Fruit fly (Drosophila melanogaster) whole organism, embryonic: ENCODE measurements around the gene Rchy1.

ENCODE experiments used
- Ada2b ChIP-seq: fragments of 200-800 bp; sonication (Bioruptor generic); IDR thresholded peaks from 2 replicates; pipeline ENCODE4 v1.3.6; 2022; ENCODE audit warnings: missing biosample characterization, missing genetic modification characterization
- Awh ChIP-seq: fragments of 200-800 bp; sonication (Bioruptor generic); IDR thresholded peaks from 2 replicates; pipeline ENCODE4, ENCODE4 v1.3.6; 2022; ENCODE audit warnings: missing biosample characterization, missing genetic modification characterization
- B-H1 ChIP-seq: fragments of 200-800 bp; sonication (Bioruptor generic); IDR thresholded peaks from 3 replicates; pipeline ENCODE4 v1.3.6; 2022; ENCODE audit warnings: missing biosample characterization, missing genetic modification characterization
- B-H2 ChIP-seq: fragments of 200-800 bp; sonication (Bioruptor generic); optimal IDR thresholded peaks from 2 replicates; lab custom pipeline; 2018; ENCODE audit warnings: missing biosample characterization, mild to moderate bottlenecking, missing genetic modification characterization
- CG10431 ChIP-seq: fragments of 200-800 bp; sonication (Bioruptor generic); optimal IDR thresholded peaks from 3 replicates; lab custom pipeline; 2018; ENCODE audit warnings: missing biosample characterization, mild to moderate bottlenecking, missing genetic modification characterization
- CG11093 ChIP-seq: fragments of 200-800 bp; sonication (Bioruptor generic); IDR thresholded peaks from 3 replicates; pipeline ENCODE4 v1.3.6; 2022; ENCODE audit warnings: missing biosample characterization, missing genetic modification characterization
- CG11456 ChIP-seq: fragments of 200-800 bp; sonication (Bioruptor generic); IDR thresholded peaks from 3 replicates; pipeline ENCODE4 v1.3.6; 2022; ENCODE audit warnings: missing biosample characterization, missing genetic modification characterization
- CG15479 ChIP-seq: fragments of 200-800 bp; sonication (Bioruptor generic); optimal IDR thresholded peaks from 3 replicates; lab custom pipeline; 2019; ENCODE audit warnings: missing biosample characterization, mild to moderate bottlenecking, missing genetic modification characterization, moderate library complexity
- CG17328 ChIP-seq: fragments of 200-800 bp; sonication (Bioruptor generic); IDR thresholded peaks from 2 replicates; pipeline ENCODE4 v1.3.6; 2022; ENCODE audit warnings: missing biosample characterization, missing genetic modification characterization
- CG17568 ChIP-seq: fragments of 200-800 bp; sonication (Bioruptor generic); optimal IDR thresholded peaks from 2 replicates; lab custom pipeline; 2018; ENCODE audit warnings: missing biosample characterization, mild to moderate bottlenecking, missing genetic modification characterization, moderate library complexity
- CG2889 ChIP-seq: fragments of 200-800 bp; sonication (Bioruptor generic); IDR thresholded peaks from 3 replicates; pipeline ENCODE4 v1.3.6; 2022; ENCODE audit warnings: missing biosample characterization, missing genetic modification characterization
- CG34224 ChIP-seq: fragments of 200-800 bp; sonication (Bioruptor generic); IDR thresholded peaks from 3 replicates; pipeline ENCODE4 v1.3.6; 2022; ENCODE audit warnings: missing biosample characterization, missing genetic modification characterization; ENCODE audit not compliant: partially characterized antibody
- CG34422 ChIP-seq: fragments of 200-800 bp; sonication (Bioruptor generic); IDR thresholded peaks from 3 replicates; pipeline ENCODE4 v1.3.6; 2022; ENCODE audit warnings: missing biosample characterization, missing genetic modification characterization
- CG6272 ChIP-seq: fragments of 200-800 bp; sonication (Bioruptor generic); IDR thresholded peaks from 2 replicates; pipeline ENCODE4 v1.3.6; 2022; ENCODE audit warnings: missing biosample characterization, missing genetic modification characterization
- CG8089 ChIP-seq: fragments of 200-800 bp; sonication (Bioruptor generic); optimal IDR thresholded peaks from 3 replicates; lab custom pipeline; 2016; ENCODE audit warnings: missing biosample characterization, missing genetic modification characterization
- CG8478 ChIP-seq: fragments of >200 bp; optimal IDR thresholded peaks from 2 replicates; lab custom pipeline; 2018
- CG8924 ChIP-seq: fragments of 200-800 bp; optimal IDR thresholded peaks from 3 replicates; lab custom pipeline; 2019; ENCODE audit warnings: missing biosample characterization, mild to moderate bottlenecking, missing genetic modification characterization, moderate library complexity
- CG9609 ChIP-seq: fragments of 200-800 bp; sonication (Bioruptor generic); optimal IDR thresholded peaks from 3 replicates; lab custom pipeline; 2016; ENCODE audit warnings: missing biosample characterization, missing genetic modification characterization
- CTCF ChIP-seq: fragments of 200-800 bp; sonication (Bioruptor generic); optimal IDR thresholded peaks from 2 replicates; lab custom pipeline; 2017; ENCODE audit warnings: missing biosample characterization, mild to moderate bottlenecking, missing genetic modification characterization, moderate library complexity
- D19A ChIP-seq: fragments of 200-800 bp; optimal IDR thresholded peaks from 3 replicates; lab custom pipeline; 2019; ENCODE audit warnings: missing biosample characterization, mild to moderate bottlenecking, missing genetic modification characterization, moderate library complexity
- Drgx ChIP-seq: fragments of 200-800 bp; sonication (Bioruptor generic); IDR thresholded peaks from 2 replicates; pipeline ENCODE4 v1.3.6; 2022; ENCODE audit warnings: missing biosample characterization, missing genetic modification characterization
- Ets65A ChIP-seq: fragments of 200-800 bp; sonication (Bioruptor generic); peaks from one replicate; lab custom pipeline; 2016; ENCODE audit warnings: missing biosample characterization, missing genetic modification characterization
- Hr39 ChIP-seq: fragments of >200 bp; optimal IDR thresholded peaks from 2 replicates; lab custom pipeline; 2017
- Lhr ChIP-seq: fragments of 200-800 bp; sonication (Bioruptor generic); optimal IDR thresholded peaks from 3 replicates; lab custom pipeline; 2017; ENCODE audit warnings: mild to moderate bottlenecking, missing biosample characterization, missing genetic modification reagents, missing genetic modification characterization
- Med ChIP-seq: fragments of 200-800 bp; sonication (Bioruptor generic); peaks from one replicate; lab custom pipeline; 2016; ENCODE audit warnings: missing biosample characterization, missing genetic modification characterization, mild to moderate bottlenecking, inconsistent platforms, moderate library complexity
- Vsx1 ChIP-seq: fragments of 200-800 bp; sonication (Bioruptor generic); optimal IDR thresholded peaks from 2 replicates; lab custom pipeline; 2017; ENCODE audit warnings: missing biosample characterization, mild to moderate bottlenecking, missing genetic modification characterization, missing genetic modification reagents
- ara ChIP-seq: fragments of 200-800 bp; sonication (Bioruptor generic); IDR thresholded peaks from 2 replicates; pipeline ENCODE4 v1.3.6; 2022; ENCODE audit warnings: missing biosample characterization, missing genetic modification characterization
- chif ChIP-seq, 2 experiments: fragments of 200-800 bp; sonication (Bioruptor generic); optimal IDR thresholded peaks; 3 replicates each; lab custom pipeline; 2016; ENCODE audit warnings: missing biosample characterization in 2 of 2, missing genetic modification characterization in 2 of 2
- ci ChIP-seq: fragments of 200-800 bp; sonication (Bioruptor generic); IDR thresholded peaks from 3 replicates; pipeline ENCODE4 v1.3.6; 2022; ENCODE audit warnings: missing biosample characterization, missing genetic modification characterization
- dm ChIP-seq: fragments of 200-800 bp; sonication (Bioruptor generic); optimal IDR thresholded peaks from 3 replicates; lab custom pipeline; 2016; ENCODE audit warnings: missing biosample characterization, missing genetic modification characterization
- dmrt99B ChIP-seq: fragments of 200-800 bp; sonication (Bioruptor generic); optimal IDR thresholded peaks from 2 replicates; lab custom pipeline; 2018; ENCODE audit warnings: missing biosample characterization, mild to moderate bottlenecking, missing genetic modification characterization, moderate library complexity
- grn ChIP-seq: fragments of 200-800 bp; sonication (Bioruptor generic); optimal IDR thresholded peaks from 3 replicates; lab custom pipeline; 2017; ENCODE audit warnings: missing biosample characterization, missing genetic modification characterization
- gro ChIP-seq: fragments of 200-800 bp; sonication (Bioruptor generic); optimal IDR thresholded peaks from 2 replicates; lab custom pipeline; 2016; ENCODE audit warnings: missing biosample characterization, missing genetic modification characterization
- jing ChIP-seq: fragments of 200-800 bp; sonication (Bioruptor generic); optimal IDR thresholded peaks from 2 replicates; lab custom pipeline; 2018; ENCODE audit warnings: missing biosample characterization, mild to moderate bottlenecking, missing genetic modification characterization
- lov ChIP-seq, 2 experiments: fragments of 200-800 bp in 1 of 2; fragments of >200 bp in 1 of 2; sonication (Bioruptor generic) in 1 of 2; IDR thresholded peaks in 1 of 2; optimal IDR thresholded peaks in 1 of 2; 2 replicates in 1 of 2; 3 replicates in 1 of 2; pipeline versions ENCODE4 v1.3.6 to Lab custom; 2017 to 2022; ENCODE audit warnings: missing biosample characterization in 1 of 2, missing genetic modification characterization in 1 of 2
- pan ChIP-seq, 4 experiments: fragments of >200 bp in 3 of 4; fragments of 200-800 bp in 1 of 4; sonication (Bioruptor generic) in 1 of 4; optimal IDR thresholded peaks in 3 of 4; IDR thresholded peaks in 1 of 4; 2 replicates each; pipeline versions ENCODE4 v1.3.6 to Lab custom; 2017 to 2022; ENCODE audit warnings: missing biosample characterization in 2 of 4, missing genetic modification characterization in 2 of 4, mixed read lengths in 1 of 4
- prd ChIP-seq, 3 experiments: fragments of >200 bp in 2 of 3; fragments of 200-800 bp in 1 of 3; sonication (Bioruptor generic) in 1 of 3; optimal IDR thresholded peaks in 2 of 3; IDR thresholded peaks in 1 of 3; 2 replicates in 2 of 3; 3 replicates in 1 of 3; pipeline versions ENCODE4 v1.3.6 to Lab custom; 2017 to 2022; ENCODE audit warnings: missing biosample characterization in 1 of 3, missing genetic modification characterization in 1 of 3
- pros ChIP-seq: fragments of 200-800 bp; sonication (Bioruptor generic); optimal IDR thresholded peaks from 3 replicates; lab custom pipeline; 2019; ENCODE audit warnings: missing biosample characterization, mild to moderate bottlenecking, missing genetic modification characterization, moderate library complexity
- schlank ChIP-seq: fragments of 200-800 bp; sonication (Bioruptor generic); optimal IDR thresholded peaks from 2 replicates; lab custom pipeline; 2018; ENCODE audit warnings: missing biosample characterization, mild to moderate bottlenecking, missing genetic modification characterization
- sens ChIP-seq: fragments of 200-800 bp; sonication (Bioruptor generic); peaks from one replicate; lab custom pipeline; 2016; ENCODE audit warnings: missing biosample characterization, missing genetic modification characterization
- sr ChIP-seq: fragments of 200-800 bp; sonication (Bioruptor generic); IDR thresholded peaks from 3 replicates; pipeline ENCODE4 v1.3.6; 2022; ENCODE audit warnings: missing biosample characterization, missing genetic modification characterization
- unpg ChIP-seq: fragments of 200-800 bp; sonication (Bioruptor generic); optimal IDR thresholded peaks from 3 replicates; lab custom pipeline; 2018; ENCODE audit warnings: missing biosample characterization, mild to moderate bottlenecking, missing genetic modification characterization, moderate library complexity
- zfh2 ChIP-seq: fragments of 200-800 bp; sonication (Bioruptor generic); optimal IDR thresholded peaks from 2 replicates; lab custom pipeline; 2016; ENCODE audit warnings: missing biosample characterization, missing genetic modification characterization

The Rchy1 gene

DNA sequence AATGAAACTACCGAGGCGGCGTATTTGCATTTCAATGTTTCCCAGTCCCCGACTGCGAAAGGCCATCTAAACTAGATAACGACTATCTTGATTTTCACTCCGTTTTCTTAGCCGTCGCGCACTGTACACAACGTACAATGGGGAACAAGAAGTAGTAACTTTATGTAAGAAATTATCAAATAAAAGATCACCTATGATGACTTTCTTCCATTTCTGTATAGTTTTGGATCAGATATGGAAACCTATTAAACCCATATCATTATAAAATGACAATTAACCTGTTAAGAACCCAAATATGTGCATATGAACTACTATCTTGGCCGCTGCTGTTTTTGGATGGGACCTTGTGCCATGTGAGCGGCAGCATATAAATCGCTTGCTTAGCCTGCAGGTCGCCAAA is 1.2 kb downstream of the Rchy1 start (continued):
- no peak for TF ChIP-seq CG9609 (GFP tag; lab: Kevin White, UChicago)
- no peak for TF ChIP-seq gro
- TF ChIP-seq CG17568 (GFP tag; lab: Kevin White, UChicago) = no peak
- no peak for TF ChIP-seq B-H1 (GFP tag; lab: Robert Waterston, UW)
- no peak for TF ChIP-seq CG34224
- TF ChIP-seq jing = no peak
- no peak for TF ChIP-seq chif (GFP tag; optimal IDR thresholded peaks at IDR 0.05; lab: Kevin White, UChicago)
- TF ChIP-seq Med (GFP tag; lab: Kevin White, UChicago) = peak; percentile 49
- peak; percentile 1 for TF ChIP-seq unpg (GFP tag; lab: Kevin White, UChicago)
- peak; percentile 30 for TF ChIP-seq Ets65A (GFP tag; lab: Kevin White, UChicago)
- no peak for TF ChIP-seq zfh2 (GFP tag; lab: Kevin White, UChicago)
- no peak for TF ChIP-seq CG8089
- TF ChIP-seq grn (GFP tag; lab: Kevin White, UChicago) = peak; percentile 79
- TF ChIP-seq lov (optimal IDR thresholded peaks at IDR 0.05; lab: Kevin White, UChicago) = no peak
- no peak for TF ChIP-seq lov (GFP tag; IDR thresholded peaks at IDR 0.05; lab: Robert Waterston, UW)
- TF ChIP-seq Ada2b (GFP tag; lab: Robert Waterston, UW) = no peak
- peak; percentile 10 for TF ChIP-seq pros (GFP tag; lab: Kevin White, UChicago)

DNA sequence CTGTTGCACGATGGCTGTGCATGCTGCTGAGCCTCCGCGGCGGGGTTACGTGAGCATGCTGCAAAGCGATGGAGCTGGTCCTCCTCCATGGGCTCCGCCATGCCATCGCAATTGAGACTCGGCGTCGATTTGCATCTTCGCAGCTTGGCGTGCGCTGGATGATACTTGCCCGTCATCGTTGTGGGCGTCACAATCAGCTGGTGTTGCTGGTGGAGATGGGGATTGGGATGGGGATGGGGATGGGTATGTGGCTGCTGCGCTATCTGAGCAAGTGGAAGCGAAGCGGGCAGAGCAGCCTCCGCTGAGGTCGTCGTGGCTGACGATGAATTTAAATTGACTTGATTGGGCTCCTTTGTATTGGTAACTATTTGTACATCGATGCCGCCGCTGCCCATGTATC is 2.1 kb downstream of the Rchy1 start:
- peak; percentile 18; the same call in 1 of the 3 replicates for TF ChIP-seq CG34422 (GFP tag; lab: Robert Waterston, UW)
- no peak for TF ChIP-seq dm (GFP tag; lab: Kevin White, UChicago)
- TF ChIP-seq Awh (GFP tag; lab: Robert Waterston, UW) = peak; percentile 30; the same call in 1 of the 2 replicates
- 0 out of 3 replicates have a peak, but pooled peaks have one; percentile 14 for TF ChIP-seq CG2889
- no peak for TF ChIP-seq CTCF
- TF ChIP-seq CG11093 (GFP tag; lab: Robert Waterston, UW) = peak; percentile 38; the same call in 1 of the 3 replicates
- TF ChIP-seq Med (GFP tag; lab: Kevin White, UChicago) = peak; percentile 10
- TF ChIP-seq Vsx1 (GFP tag; lab: Kevin White, UChicago) = no peak
- TF ChIP-seq CG15479 (GFP tag; lab: Kevin White, UChicago) = peak; percentile 49
- TF ChIP-seq ara = 0 out of 2 replicates have a peak, but pooled peaks have one; percentile 10
- TF ChIP-seq ci = 0 out of 3 replicates have a peak, but pooled peaks have one; percentile 55
- no peak for TF ChIP-seq Lhr (GFP tag; lab: Kevin White, UChicago)
- TF ChIP-seq CG6272 (GFP tag; lab: Robert Waterston, UW) = 0 out of 2 replicates have a peak, but pooled peaks have one; percentile 12
- TF ChIP-seq CG17328 = no peak
- TF ChIP-seq pan (optimal IDR thresholded peaks at IDR 0.05; lab: Kevin White, UChicago) = no peak
- TF ChIP-seq pan (GFP tag; optimal IDR thresholded peaks at IDR 0.05 in 1 of 2, IDR thresholded peaks at IDR 0.05 in 1 of 2) = no peak
- 0 out of 3 replicates have a peak, but pooled peaks have one; percentile 8 for TF ChIP-seq CG11456
- no peak for TF ChIP-seq CG10431 (GFP tag; lab: Kevin White, UChicago)
- no peak for TF ChIP-seq prd (optimal IDR thresholded peaks at IDR 0.05; lab: Kevin White, UChicago)
- 0 out of 3 replicates have a peak, but pooled peaks have one; percentile 24 for TF ChIP-seq prd (GFP tag; IDR thresholded peaks at IDR 0.05; lab: Robert Waterston, UW)
- no peak for TF ChIP-seq CG8924
- no peak for TF ChIP-seq dmrt99B (tag; lab: Kevin White, UChicago)
- TF ChIP-seq B-H2 (GFP tag; lab: Kevin White, UChicago) = no peak
- TF ChIP-seq sens (GFP tag; lab: Kevin White, UChicago) = peak; percentile 3
- no peak for TF ChIP-seq Hr39
- TF ChIP-seq schlank = no peak
- peak; percentile 34; the same call in 1 of the 3 replicates for TF ChIP-seq sr (GFP tag; lab: Robert Waterston, UW)
- peak; percentile 66 for TF ChIP-seq CG8478 (lab: Kevin White, UChicago)
- no peak for TF ChIP-seq D19A
- TF ChIP-seq Drgx (GFP tag; lab: Robert Waterston, UW) = peak; percentile 8; the same call in 1 of the 2 replicates
